Worm (Caenorhabditis elegans): ENCODE measurements around the gene F49F1.15.

ce11 chrIV:4076690-4077295 is 37.6 kb downstream of the F49F1.15 start:
- TF ChIP-seq ceh-8 (GFP tag; optimal IDR thresholded peaks at IDR 0.05) (peak; percentile 44), pqm-1 (tag; optimal IDR thresholded peaks at IDR 0.05) (no peak)
